Fruit fly (Drosophila melanogaster): Measurements from ENCODE around the gene Rrp6.

Rrp6 gene

DNA sequence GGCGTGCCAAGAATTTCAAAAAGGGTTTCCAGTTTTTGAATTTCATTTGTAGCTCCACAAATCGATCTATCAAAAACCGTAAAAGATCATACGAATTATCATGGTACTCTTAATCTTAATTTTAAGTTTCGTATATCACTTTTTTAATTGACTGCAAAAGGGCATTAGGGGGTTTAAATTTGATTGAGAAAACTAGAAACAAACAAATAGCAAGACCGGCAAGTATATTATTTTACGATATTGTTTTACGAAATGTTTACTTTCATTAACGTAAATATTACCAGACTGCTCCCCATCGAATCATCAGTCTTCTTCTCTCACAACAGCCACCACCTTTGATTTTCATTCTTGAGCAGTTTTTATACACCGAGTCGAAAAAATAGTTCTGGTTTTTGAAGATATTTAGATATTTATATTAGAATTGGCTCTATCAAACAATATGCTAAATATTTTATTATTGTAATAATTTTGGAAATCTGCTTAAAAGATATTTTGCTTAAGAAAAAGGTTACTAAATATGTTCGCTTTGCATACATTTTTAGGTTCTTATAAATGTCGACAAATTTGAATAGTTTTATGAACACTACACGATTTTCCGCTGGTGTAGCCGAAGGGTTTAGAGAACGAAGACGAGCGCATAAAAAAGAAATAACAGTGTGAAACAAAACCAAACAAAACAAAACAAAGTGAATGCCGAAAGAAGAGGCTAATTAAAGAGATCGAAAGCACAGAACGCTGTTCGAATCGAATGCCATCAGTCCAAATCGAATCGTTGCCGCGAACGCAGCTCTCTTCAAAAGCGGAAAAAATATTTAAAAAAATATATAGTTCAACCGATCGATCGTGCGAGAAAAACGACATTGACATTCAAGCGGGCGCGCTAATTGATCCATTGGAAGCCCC lies 32.1 kb upstream of the Rrp6 start, which contains the start of gene Sdr (continued):
- TF ChIP-seq spab (GFP tag; optimal IDR thresholded peaks at IDR 0.05) = peak; percentile 11
- peak; percentile 90 for TF ChIP-seq Eip78C (GFP tag)
- no peak for TF ChIP-seq CG16779 (tag; optimal IDR thresholded peaks at IDR 0.05)
- TF ChIP-seq Sox14 (GFP tag; optimal IDR thresholded peaks at IDR 0.05) = peak; percentile 31
- 0 out of 3 replicates have a peak, but pooled peaks have one; percentile 27 for TF ChIP-seq CG8119 (GFP tag; IDR thresholded peaks at IDR 0.05)
- TF ChIP-seq CG8319 (GFP tag; optimal IDR thresholded peaks at IDR 0.05) = no peak
- peak; percentile 86 for TF ChIP-seq CG3032 (tag; optimal IDR thresholded peaks at IDR 0.05)
- TF ChIP-seq CG6276 (GFP tag; optimal IDR thresholded peaks at IDR 0.05) = no peak
- peak; percentile 44 for TF ChIP-seq CG11762 (GFP tag; optimal IDR thresholded peaks at IDR 0.05; ENCODE audit: insufficient read depth)
- 0 out of 2 replicates have a peak, but pooled peaks have one; percentile 9 for TF ChIP-seq CG15336 (GFP tag; IDR thresholded peaks at IDR 0.05)

dm6 chr3R:14912449-14912987 lies 26.5 kb upstream of the Rrp6 start:
- TF ChIP-seq dac (GFP tag; optimal IDR thresholded peaks at IDR 0.05) (no peak), achi (GFP tag; optimal IDR thresholded peaks at IDR 0.05) (no peak), CG15336 (GFP tag; IDR thresholded peaks at IDR 0.05) (no peak), fd59A (GFP tag; optimal IDR thresholded peaks at IDR 0.05) (no peak)

- TF ChIP-seq svp (GFP tag) (peak; percentile 68), Lpt (GFP tag; optimal IDR thresholded peaks at IDR 0.05) (no peak), eg (GFP tag; IDR thresholded peaks at IDR 0.05) (no peak), Sox14 (GFP tag; optimal IDR thresholded peaks at IDR 0.05) (peak; percentile 59), CG10631 (GFP tag; optimal IDR thresholded peaks at IDR 0.05) (no peak), CG15336 (GFP tag; IDR thresholded peaks at IDR 0.05) (0 out of 2 replicates have a peak, but pooled peaks have one; percentile 40), lz (GFP tag; optimal IDR thresholded peaks at IDR 0.05) (peak; percentile 18), CG8319 (GFP tag; optimal IDR thresholded peaks at IDR 0.05) (no peak), CG8119 (GFP tag; IDR thresholded peaks at IDR 0.05) (no peak), topi (GFP tag; optimal IDR thresholded peaks at IDR 0.05) (peak; percentile 19), esn (GFP tag; optimal IDR thresholded peaks at IDR 0.05) (peak; percentile 8), Eip78C (GFP tag) (peak; percentile 39), Eip75B (GFP tag; optimal IDR thresholded peaks at IDR 0.05) (peak; percentile 12), Hr38 (GFP tag; optimal IDR thresholded peaks at IDR 0.05) (no peak)
Measured at dm6 chr3R:14903837-14904431, 17.9 kb upstream of the Rrp6 start, which contains the start of gene VhaPPA1-1. Gene VhaPPA1-1 (minus strand): TSS chr3R:14904061.

DNA sequence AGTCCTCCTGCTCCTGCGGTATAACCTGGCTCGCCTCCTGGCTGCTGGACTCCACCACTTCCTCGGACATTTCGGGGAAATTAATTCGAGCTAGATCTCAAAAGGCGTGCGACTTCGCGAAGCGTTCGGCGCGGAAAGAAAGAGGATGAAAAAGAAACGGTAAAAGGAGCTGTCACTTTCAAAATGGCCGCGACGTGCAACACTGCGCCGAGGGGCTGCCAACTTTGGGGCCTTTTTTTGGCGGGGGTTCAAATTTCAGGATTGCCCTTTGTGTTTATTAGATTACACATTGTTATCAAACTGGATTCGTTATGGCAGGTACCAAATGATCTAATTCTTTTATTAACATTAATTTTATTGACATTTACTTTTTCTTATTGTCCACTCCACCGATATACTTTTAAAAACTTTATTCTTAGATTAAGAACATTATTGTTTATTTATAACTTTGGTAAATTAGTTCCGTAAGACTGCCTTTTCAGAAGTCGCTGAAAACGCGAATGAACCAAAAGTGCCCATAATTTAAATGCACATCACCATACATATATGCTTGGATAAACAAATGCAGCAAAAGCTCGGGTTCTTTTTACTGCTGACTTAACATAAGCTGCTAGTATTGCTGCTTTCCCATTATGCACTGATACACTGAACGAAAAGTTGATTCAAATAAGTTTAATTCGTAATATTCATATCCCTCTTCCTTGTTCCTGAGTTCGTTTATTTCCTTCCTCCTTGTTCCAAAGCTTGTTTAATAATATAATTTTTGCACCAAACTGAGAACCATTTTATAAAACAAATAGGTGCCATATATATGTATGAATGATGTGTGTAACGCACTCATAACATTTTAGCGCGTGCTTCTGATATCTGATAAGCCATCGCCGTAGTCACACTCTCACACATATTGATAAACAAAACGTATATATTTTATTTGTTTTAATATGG lies 15.6 kb upstream of the Rrp6 start, which contains the start of gene RpS5b:
RpS5b (minus strand) TSS at position 156 of the 945 bp plus-strand sequence.
- peak; percentile 5 for TF ChIP-seq CG6854 (GFP tag; optimal IDR thresholded peaks at IDR 0.05)
- TF ChIP-seq CG11294 (GFP tag; IDR thresholded peaks at IDR 0.05) = no peak
- peak; percentile 28 for TF ChIP-seq Met (GFP tag; optimal IDR thresholded peaks at IDR 0.05)
- TF ChIP-seq eg (GFP tag; IDR thresholded peaks at IDR 0.05) = no peak
- TF ChIP-seq CG8119 (GFP tag; IDR thresholded peaks at IDR 0.05) = no peak
- 0 out of 3 replicates have a peak, but pooled peaks have one; percentile 18 for TF ChIP-seq CG6163 (GFP tag; IDR thresholded peaks at IDR 0.05)
- TF ChIP-seq svp (GFP tag) = peak; percentile 34
- no peak for TF ChIP-seq lz (GFP tag; optimal IDR thresholded peaks at IDR 0.05)
- no peak for TF ChIP-seq salr (GFP tag; optimal IDR thresholded peaks at IDR 0.05)
- TF ChIP-seq CG3919 (GFP tag; optimal IDR thresholded peaks at IDR 0.05) = peak; percentile 12
- no peak for TF ChIP-seq spab (GFP tag; optimal IDR thresholded peaks at IDR 0.05)
- TF ChIP-seq cyc (GFP tag; optimal IDR thresholded peaks at IDR 0.05) = peak; percentile 11
- peak; percentile 61 for TF ChIP-seq Blimp-1 (GFP tag; optimal IDR thresholded peaks at IDR 0.05)
- TF ChIP-seq Hr4 (GFP tag; optimal IDR thresholded peaks at IDR 0.05) = no peak
- TF ChIP-seq Sox14 (GFP tag; optimal IDR thresholded peaks at IDR 0.05) = peak; percentile 19
- TF ChIP-seq CG8632 (GFP tag; optimal IDR thresholded peaks at IDR 0.05) = no peak
- no peak for TF ChIP-seq Ets21C (GFP tag; optimal IDR thresholded peaks at IDR 0.05)
- TF ChIP-seq acj6 (GFP tag; optimal IDR thresholded peaks at IDR 0.05) = no peak
- TF ChIP-seq CG6276 (GFP tag; optimal IDR thresholded peaks at IDR 0.05) = no peak
- TF ChIP-seq Sox102F (GFP tag; optimal IDR thresholded peaks at IDR 0.05) = no peak
- no peak for TF ChIP-seq esn (GFP tag; optimal IDR thresholded peaks at IDR 0.05)
- no peak for TF ChIP-seq fd85E (GFP tag; optimal IDR thresholded peaks at IDR 0.05)
- TF ChIP-seq CG31627 (GFP tag; optimal IDR thresholded peaks at IDR 0.05) = no peak
- TF ChIP-seq Ets96B (tag; optimal IDR thresholded peaks at IDR 0.05) = no peak
- TF ChIP-seq Eip78C (GFP tag) = peak; percentile 58
- peak; percentile 98 for TF ChIP-seq achi (GFP tag; optimal IDR thresholded peaks at IDR 0.05)

Measured in whole organism, prepupa.